Fruit fly (Drosophila melanogaster): ENCODE data around the gene CG13255.

CG13255 gene

DNA sequence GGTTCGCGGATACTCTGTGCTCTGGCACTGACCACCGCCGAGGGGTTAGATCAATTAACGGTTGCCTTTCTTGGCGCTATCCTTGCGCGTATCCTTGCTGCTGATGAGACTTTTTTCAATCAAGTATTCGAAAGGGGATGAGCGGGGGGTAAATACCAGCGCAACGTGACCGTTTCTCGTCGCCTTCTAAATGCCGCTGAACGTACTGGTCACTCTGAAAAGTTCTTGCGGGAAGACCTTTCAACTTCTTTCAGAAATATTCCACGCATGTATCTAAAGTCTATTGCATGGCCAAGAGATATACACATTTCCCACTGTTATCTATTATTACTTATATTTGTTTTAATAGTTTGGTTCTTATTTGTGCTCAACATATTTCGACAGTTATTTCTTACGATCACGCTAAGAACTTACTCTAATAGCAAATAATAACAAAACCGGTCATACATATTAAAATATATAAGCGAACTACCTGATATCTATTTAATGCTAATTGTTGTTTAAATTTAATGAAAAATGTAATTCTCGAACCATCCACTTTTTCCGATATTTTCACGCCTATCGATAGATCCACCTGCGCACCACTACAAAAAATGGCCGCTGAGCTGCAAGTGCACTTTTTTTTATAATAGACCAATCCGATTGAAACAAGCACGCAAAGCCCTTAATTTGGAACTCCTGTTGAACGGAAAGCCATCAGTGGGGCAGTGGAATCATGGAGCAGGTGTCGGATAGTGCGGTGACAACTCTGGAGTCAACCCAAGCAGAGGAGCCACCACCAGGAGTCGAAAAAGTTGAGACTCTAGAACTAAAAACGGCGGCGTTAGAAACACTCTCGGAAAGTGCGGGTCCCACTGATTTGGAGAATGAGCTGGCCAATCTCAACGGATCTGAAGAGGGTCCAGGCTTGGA lies 27.9 kb upstream of the CG13255 start, which contains the start of the genes CG3634 and HIPP1 (continued):
- TF ChIP-seq gce (GFP tag; IDR thresholded peaks at IDR 0.05) (no peak), sc (optimal IDR thresholded peaks at IDR 0.05) (no peak), sc (GFP tag; optimal IDR thresholded peaks at IDR 0.05) (no peak), GATAe (GFP tag; conservative IDR thresholded peaks at IDR 0.05) (no peak), Dp (GFP tag; optimal IDR thresholded peaks at IDR 0.05) (peak; percentile 35), CG32772 (GFP tag; IDR thresholded peaks at IDR 0.05) (peak; percentile 44; the same call in 1 of the 2 replicates), crol (GFP tag; IDR thresholded peaks at IDR 0.05) (peak; percentile 98), CG18764 (GFP tag; optimal IDR thresholded peaks at IDR 0.05) (no peak), jumu (GFP tag; optimal IDR thresholded peaks at IDR 0.05) (no peak), ftz-f1 (GFP tag; optimal IDR thresholded peaks at IDR 0.05) (no peak), prd (optimal IDR thresholded peaks at IDR 0.05) (no peak), prd (GFP tag; IDR thresholded peaks at IDR 0.05) (no peak; the same call in 2 of the 3 replicates), vfl (GFP tag; optimal IDR thresholded peaks at IDR 0.05) (no peak), CG30403 (GFP tag; optimal IDR thresholded peaks at IDR 0.05) (peak; percentile 34), lmd (GFP tag; IDR thresholded peaks at IDR 0.05) (no peak), CG17829 (tag; optimal IDR thresholded peaks at IDR 0.05) (peak; percentile 31), Sry-β (GFP tag; optimal IDR thresholded peaks at IDR 0.05) (peak; percentile 64), CG1603 (tag; optimal IDR thresholded peaks at IDR 0.05) (no peak), mam (GFP tag; optimal IDR thresholded peaks at IDR 0.05) (peak; percentile 9), jigr1 (GFP tag; IDR thresholded peaks at IDR 0.05) (no peak), CG15601 (tag; optimal IDR thresholded peaks at IDR 0.05) (no peak), E2f2 (GFP tag; IDR thresholded peaks at IDR 0.05) (peak; percentile 50; the same call in 1 of the 2 replicates), CG9727 (GFP tag; optimal IDR thresholded peaks at IDR 0.05) (peak; percentile 17), CG2712 (tag; optimal IDR thresholded peaks at IDR 0.05) (peak; percentile 50), CG3726 (GFP tag; IDR thresholded peaks at IDR 0.05) (no peak), nmo (GFP tag; optimal IDR thresholded peaks at IDR 0.05) (peak; percentile 62), CG11504 (tag; optimal IDR thresholded peaks at IDR 0.05) (no peak), CG7556 (GFP tag; optimal IDR thresholded peaks at IDR 0.05) (no peak), CG8281 (tag; optimal IDR thresholded peaks at IDR 0.05) (no peak), chinmo (GFP tag; IDR thresholded peaks at IDR 0.05; ENCODE audit: partially characterized antibody) (0 out of 4 replicates have a peak, but pooled peaks have one; percentile 74), YL-1 (GFP tag; optimal IDR thresholded peaks at IDR 0.05) (peak; percentile 72), ab (GFP tag; optimal IDR thresholded peaks at IDR 0.05) (no peak), bowl (GFP tag; IDR thresholded peaks at IDR 0.05) (no peak), sna (GFP tag; IDR thresholded peaks at IDR 0.05; ENCODE audit: partially characterized antibody) (peak; percentile 44; the same call in 1 of the 2 replicates), gcm2 (GFP tag; optimal IDR thresholded peaks at IDR 0.05) (no peak), CG17328 (GFP tag; IDR thresholded peaks at IDR 0.05) (no peak), Med (GFP tag) (peak; percentile 67), Lhr (GFP tag; optimal IDR thresholded peaks at IDR 0.05) (peak; percentile 51), Opbp (GFP tag; IDR thresholded peaks at IDR 0.05; ENCODE audit: partially characterized antibody) (0 out of 3 replicates have a peak, but pooled peaks have one; percentile 24), CG8290 (GFP tag; optimal IDR thresholded peaks at IDR 0.05) (peak; percentile 3), CG8290 (tag; optimal IDR thresholded peaks at IDR 0.05) (no peak), Nf-YC (tag; optimal IDR thresholded peaks at IDR 0.05) (peak; percentile 76), knrl (GFP tag; IDR thresholded peaks at IDR 0.05; ENCODE audit: partially characterized antibody) (peak; percentile 67; the same call in 2 of the 3 replicates), Fer3 (tag; optimal IDR thresholded peaks at IDR 0.05) (no peak), vnd (GFP tag; IDR thresholded peaks at IDR 0.05; ENCODE audit: partially characterized antibody) (peak; percentile 68; the same call in 2 of the 3 replicates), CG32532 (GFP tag; IDR thresholded peaks at IDR 0.05) (no peak), CG4730 (GFP tag; IDR thresholded peaks at IDR 0.05) (no peak), amos (GFP tag; IDR thresholded peaks at IDR 0.05; ENCODE audit: partially characterized antibody) (peak; percentile 70), CG17186 (GFP tag; optimal IDR thresholded peaks at IDR 0.05) (peak; percentile 50)

All from whole organism, embryonic.